Worm (Caenorhabditis elegans): Measurements from ENCODE around the gene F21A3.2.
A peak's percentile ranks its signal among the peaks of the same experiment; 100 is the strongest.

F21A3.2 gene

DNA sequence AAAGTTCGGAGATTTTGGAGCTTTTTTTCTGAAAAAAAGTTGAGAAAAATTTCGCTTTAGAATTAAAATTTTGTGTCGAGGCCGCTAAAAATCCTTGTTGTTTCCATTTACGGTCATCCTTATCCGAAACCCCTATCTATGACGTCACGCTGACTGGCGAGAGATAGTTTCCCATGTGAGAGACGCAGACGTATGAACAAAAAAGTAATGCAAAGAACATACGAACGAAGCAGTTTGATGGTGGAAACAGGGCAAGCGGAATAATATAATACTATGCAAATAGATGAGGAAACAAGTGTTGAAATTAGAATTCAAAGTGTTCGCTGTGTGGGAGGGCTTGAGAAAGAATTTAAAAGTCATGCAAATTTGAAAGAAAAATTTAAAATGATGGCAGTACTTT is 34.7 kb downstream of the F21A3.2 start:
- no peak for TF ChIP-seq cey-2 (tag; optimal IDR thresholded peaks at IDR 0.05; ENCODE audit: borderline replicate concordance, insufficient read depth)
- TF ChIP-seq mes-2 (tag; optimal IDR thresholded peaks at IDR 0.05; ENCODE audit: poor library complexity, severe bottlenecking) = peak; percentile 1
- peak; percentile 24 for TF ChIP-seq hlh-11 (tag; optimal IDR thresholded peaks at IDR 0.05)
- no peak for TF ChIP-seq aha-1 (tag)
- peak; percentile 50 for TF ChIP-seq dve-1 (tag; optimal IDR thresholded peaks at IDR 0.05; ENCODE audit: insufficient read depth)
- no peak for TF ChIP-seq lin-15B (tag; optimal IDR thresholded peaks at IDR 0.05)
- TF ChIP-seq vab-7 (GFP tag; IDR thresholded peaks at IDR 0.05) = no peak
- no peak for TF ChIP-seq nhr-77 (tag; optimal IDR thresholded peaks at IDR 0.05)
- no peak for TF ChIP-seq daf-16 (GFP tag; optimal IDR thresholded peaks at IDR 0.05)
- TF ChIP-seq daf-16 (tag; optimal IDR thresholded peaks at IDR 0.05) = peak; percentile 51

DNA sequence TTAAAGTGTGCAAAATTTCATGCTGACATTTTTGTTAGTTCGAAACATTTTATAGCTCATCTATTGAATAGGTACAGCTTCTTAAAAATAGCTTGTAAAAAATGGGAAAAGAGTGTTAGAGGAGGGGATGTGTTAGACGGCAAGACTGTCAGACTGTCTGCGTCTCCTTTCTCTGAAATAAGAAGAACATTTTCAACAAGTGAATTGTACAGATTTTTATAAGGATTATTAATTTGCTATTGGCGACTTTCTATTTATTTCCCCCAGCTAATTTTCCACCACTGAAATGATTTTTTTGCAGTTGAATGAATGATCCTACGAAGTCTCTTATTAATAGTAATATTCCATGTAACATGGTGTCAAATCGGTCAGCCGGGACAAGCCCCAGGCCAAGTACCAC is 35.3 kb downstream of the F21A3.2 start, which contains the start of gene C06B8.7:
Gene C06B8.7, plus strand, starts transcription at position 301 of the 400 bp plus-strand sequence.
- TF ChIP-seq lim-7 (GFP tag; IDR thresholded peaks at IDR 0.05) (no peak), daf-19 (GFP tag; conservative IDR thresholded peaks at IDR 0.05) (no peak), zip-11 (GFP tag; IDR thresholded peaks at IDR 0.05) (no peak), snpc-4 (tag; optimal IDR thresholded peaks at IDR 0.05) (no peak), nhr-76 (tag; optimal IDR thresholded peaks at IDR 0.05) (no peak), ztf-11 (tag; optimal IDR thresholded peaks at IDR 0.05) (no peak), nhr-25 (tag; optimal IDR thresholded peaks at IDR 0.05; ENCODE audit: borderline replicate concordance, insufficient read depth) (no peak), daf-8 (GFP tag; IDR thresholded peaks at IDR 0.05) (no peak), nhr-77 (tag; optimal IDR thresholded peaks at IDR 0.05) (no peak), sdz-12 (GFP tag; optimal IDR thresholded peaks at IDR 0.05) (no peak), ces-1 (GFP tag; optimal IDR thresholded peaks at IDR 0.05) (no peak), nhr-48 (tag; optimal IDR thresholded peaks at IDR 0.05) (no peak), fos-1 (tag; optimal IDR thresholded peaks at IDR 0.05) (no peak), saeg-2 (GFP tag; IDR thresholded peaks at IDR 0.05) (no peak), R02D3.7 (tag; optimal IDR thresholded peaks at IDR 0.05) (no peak), hlh-11 (tag; optimal IDR thresholded peaks at IDR 0.05) (no peak), hlh-30 (tag; optimal IDR thresholded peaks at IDR 0.05; ENCODE audit: insufficient read depth) (no peak), jun-1 (tag; optimal IDR thresholded peaks at IDR 0.05) (no peak), hmg-1.1 (GFP tag; IDR thresholded peaks at IDR 0.05) (no peak), fkh-10 (GFP tag; optimal IDR thresholded peaks at IDR 0.05) (no peak)

DNA sequence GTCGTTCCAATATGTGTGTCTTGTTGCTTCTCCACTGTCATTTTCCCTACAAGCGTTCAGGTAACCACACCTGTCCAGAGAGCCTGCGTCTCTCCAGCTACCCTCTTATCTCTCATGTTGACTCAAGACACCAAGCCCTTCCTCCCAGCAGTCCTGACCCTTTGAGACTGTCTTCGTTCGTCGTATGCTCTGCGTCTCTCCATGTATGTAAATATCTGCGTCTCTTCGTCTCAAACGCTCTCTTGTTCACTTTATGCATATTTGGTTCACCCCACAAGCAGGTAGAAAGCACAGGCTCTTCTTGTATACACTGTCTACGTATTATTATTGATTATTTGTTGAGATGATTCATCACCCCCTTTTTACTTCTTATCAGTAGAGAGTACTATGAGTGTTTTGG is 36.0 kb downstream of the F21A3.2 start:
- TF ChIP-seq unc-130 (GFP tag; optimal IDR thresholded peaks at IDR 0.05) = no peak
- TF ChIP-seq pha-4 (GFP tag; IDR thresholded peaks at IDR 0.05) = no peak
- TF ChIP-seq pha-4 (tag; optimal IDR thresholded peaks at IDR 0.05) = peak; percentile 96
- peak; percentile 7 for TF ChIP-seq rbr-2 (tag; optimal IDR thresholded peaks at IDR 0.05)
- TF ChIP-seq ceh-28 (tag; optimal IDR thresholded peaks at IDR 0.05) = peak; percentile 17
- peak; percentile 71 for TF ChIP-seq nhr-48 (tag; optimal IDR thresholded peaks at IDR 0.05)
- peak; percentile 37 for TF ChIP-seq dpl-1 (GFP tag; optimal IDR thresholded peaks at IDR 0.05)
- peak; percentile 42 for TF ChIP-seq mes-2 (tag; optimal IDR thresholded peaks at IDR 0.05; ENCODE audit: poor library complexity, severe bottlenecking)
- TF ChIP-seq spr-3 (GFP tag; optimal IDR thresholded peaks at IDR 0.05) = no peak
- TF ChIP-seq lin-29 (GFP tag; IDR thresholded peaks at IDR 0.05) = no peak
- TF ChIP-seq nhr-41 (GFP tag; IDR thresholded peaks at IDR 0.05) = peak; percentile 95
- peak; percentile 75; the same call in 1 of the 2 replicates for TF ChIP-seq php-3 (GFP tag; IDR thresholded peaks at IDR 0.05)
- TF ChIP-seq hlh-11 (tag; optimal IDR thresholded peaks at IDR 0.05) = peak; percentile 93
- no peak for TF ChIP-seq T20F7.1 (GFP tag; optimal IDR thresholded peaks at IDR 0.05)
- TF ChIP-seq daf-12 (tag; optimal IDR thresholded peaks at IDR 0.05) = no peak
- TF ChIP-seq nhr-6 (tag; optimal IDR thresholded peaks at IDR 0.05) = peak; percentile 89
- peak; percentile 57 for TF ChIP-seq T26A8.4 (GFP tag; IDR thresholded peaks at IDR 0.05)
- peak; percentile 59; the same call in 1 of the 2 replicates for TF ChIP-seq dmd-8 (GFP tag; IDR thresholded peaks at IDR 0.05)
- TF ChIP-seq lin-39 (tag; optimal IDR thresholded peaks at IDR 0.05) = no peak
- peak in 1 of 2 experiments; percentile 75 for TF ChIP-seq daf-16 (GFP tag; optimal IDR thresholded peaks at IDR 0.05)
- peak; percentile 98 for TF ChIP-seq daf-16 (tag; optimal IDR thresholded peaks at IDR 0.05)
- TF ChIP-seq tra-1 (GFP tag; IDR thresholded peaks at IDR 0.05) = no peak
- TF ChIP-seq unc-62 (GFP tag; optimal IDR thresholded peaks at IDR 0.05 in 1 of 2) = no peak
- TF ChIP-seq unc-62 (tag; optimal IDR thresholded peaks at IDR 0.05) = no peak
- TF ChIP-seq lin-15B (tag; optimal IDR thresholded peaks at IDR 0.05) = no peak
- TF ChIP-seq nhr-28 (tag; optimal IDR thresholded peaks at IDR 0.05) = peak; percentile 82
- TF ChIP-seq unc-39 (tag; optimal IDR thresholded peaks at IDR 0.05) = no peak
- no peak for TF ChIP-seq nhr-237 (tag; optimal IDR thresholded peaks at IDR 0.05)
